Worm (Caenorhabditis elegans) whole organism, late embryonic: ENCODE data around the gene F59A7.11.

Source experiments
- ceh-45 ChIP-seq: fragments of 200-800 bp; sonication (Bioruptor generic); IDR thresholded peaks from 2 replicates; pipeline ENCODE4 v1.3.6; 2022; ENCODE audit warnings: missing genetic modification reagents, missing genetic modification characterization, missing compliant biosample characterization
- nhr-232 ChIP-seq: sonication (generic microtip); optimal IDR thresholded peaks from 2 replicates; lab custom pipeline; 2016; ENCODE audit warnings: missing genetic modification characterization, missing compliant biosample characterization

- TF ChIP-seq nhr-232 (tag; lab: Kevin White, UChicago) (no peak), ceh-45 (GFP tag; lab: Robert Waterston, UW) (no peak)
These were observed 16.2 kb upstream of the F59A7.11 start, which contains the start of gene F59A7.12 for ce11 chrV:2029877-2030276.
